Fruit fly (Drosophila melanogaster) whole organism, embryonic: ENCODE data around the gene CG5326.

ENCODE experiments used
- Blimp-1 ChIP-seq: fragments of 200-800 bp; sonication (Bioruptor generic); optimal IDR thresholded peaks from 3 replicates; lab custom pipeline; 2018; ENCODE audit warnings: missing biosample characterization, missing genetic modification characterization, mild to moderate bottlenecking, moderate library complexity, missing genetic modification reagents
- CG13287 ChIP-seq: fragments of 200-800 bp; sonication (Bioruptor generic); IDR thresholded peaks from 2 replicates; pipeline ENCODE4 v1.3.6; 2022; ENCODE audit warnings: missing biosample characterization, missing genetic modification characterization; ENCODE audit not compliant: partially characterized antibody
- CG13424 ChIP-seq: fragments of 200-800 bp; sonication (Bioruptor generic); optimal IDR thresholded peaks from 2 replicates; lab custom pipeline; 2019; ENCODE audit warnings: missing biosample characterization, mild to moderate bottlenecking, missing genetic modification characterization, moderate library complexity
- CG14441 ChIP-seq: fragments of 200-800 bp; sonication (Bioruptor generic); IDR thresholded peaks from 2 replicates; pipeline ENCODE4 v1.3.6; 2022; ENCODE audit warnings: missing biosample characterization, missing genetic modification characterization
- CG14710 ChIP-seq: fragments of 200-800 bp; sonication (Bioruptor generic); optimal IDR thresholded peaks from 3 replicates; lab custom pipeline; 2019; ENCODE audit warnings: missing biosample characterization, mild to moderate bottlenecking, missing genetic modification characterization, moderate library complexity
- CG15269 ChIP-seq: fragments of 200-800 bp; sonication (Bioruptor generic); optimal IDR thresholded peaks from 2 replicates; lab custom pipeline; 2018; ENCODE audit warnings: missing biosample characterization, mild to moderate bottlenecking, missing genetic modification characterization, moderate library complexity
- CG18011 ChIP-seq: fragments of 200-800 bp; sonication (Bioruptor generic); optimal IDR thresholded peaks from 2 replicates; lab custom pipeline; 2017; ENCODE audit warnings: missing biosample characterization, missing genetic modification characterization, mild to moderate bottlenecking, moderate library complexity, missing genotype
- CG3281 ChIP-seq: fragments of 200-800 bp; sonication (Bioruptor generic); optimal IDR thresholded peaks from 3 replicates; lab custom pipeline; 2017; ENCODE audit warnings: missing biosample characterization, mild to moderate bottlenecking, missing genetic modification characterization
- CG3407 ChIP-seq: fragments of 200-800 bp; sonication (Bioruptor generic); optimal IDR thresholded peaks from 2 replicates; lab custom pipeline; 2018; ENCODE audit warnings: missing biosample characterization, mild to moderate bottlenecking, missing genetic modification characterization
- CG4282 ChIP-seq: fragments of 200-800 bp; sonication (Bioruptor generic); optimal IDR thresholded peaks from 2 replicates; lab custom pipeline; 2016; ENCODE audit warnings: missing biosample characterization, missing genetic modification characterization
- CG43689 ChIP-seq: fragments of 200-800 bp; sonication (Bioruptor generic); IDR thresholded peaks from 2 replicates; pipeline ENCODE4 v1.3.6; 2022; ENCODE audit warnings: missing biosample characterization, missing genetic modification characterization
- CG6683 ChIP-seq: fragments of 200-800 bp; sonication (Bioruptor generic); optimal IDR thresholded peaks from 2 replicates; lab custom pipeline; 2017; ENCODE audit warnings: missing biosample characterization, mild to moderate bottlenecking, missing genetic modification characterization, missing genetic modification reagents
- CG6854 ChIP-seq: fragments of 200-800 bp; sonication (Bioruptor generic); optimal IDR thresholded peaks from 3 replicates; lab custom pipeline; 2017; ENCODE audit warnings: missing biosample characterization, mild to moderate bottlenecking, missing genetic modification characterization
- CG7839 ChIP-seq: fragments of 200-800 bp; sonication (Bioruptor generic); optimal IDR thresholded peaks from 3 replicates; lab custom pipeline; 2018; ENCODE audit warnings: missing biosample characterization, mild to moderate bottlenecking, missing genetic modification characterization, moderate library complexity
- CG9727 ChIP-seq: fragments of 200-800 bp; sonication (Bioruptor generic); optimal IDR thresholded peaks from 3 replicates; lab custom pipeline; 2017; ENCODE audit warnings: missing biosample characterization, mild to moderate bottlenecking, missing genetic modification characterization
- CG9876 ChIP-seq: fragments of 200-800 bp; sonication (Bioruptor generic); optimal IDR thresholded peaks from 2 replicates; lab custom pipeline; 2016; ENCODE audit warnings: missing biosample characterization, missing genetic modification characterization
- CTCF ChIP-seq: fragments of 200-800 bp; sonication (Bioruptor generic); optimal IDR thresholded peaks from 2 replicates; lab custom pipeline; 2017; ENCODE audit warnings: missing biosample characterization, mild to moderate bottlenecking, missing genetic modification characterization, moderate library complexity
- Dbx ChIP-seq: fragments of 200-800 bp; sonication (Bioruptor generic); IDR thresholded peaks from 3 replicates; pipeline ENCODE4 v1.3.6; 2022; ENCODE audit warnings: missing biosample characterization, missing genetic modification characterization
- Doc3 ChIP-seq: fragments of 200-800 bp; sonication (Bioruptor generic); IDR thresholded peaks from 3 replicates; pipeline ENCODE4 v1.3.6; 2022; ENCODE audit warnings: missing biosample characterization, missing genetic modification characterization; ENCODE audit not compliant: partially characterized antibody
- HmgD ChIP-seq: fragments of 200-800 bp; sonication (Bioruptor generic); optimal IDR thresholded peaks from 3 replicates; lab custom pipeline; 2016; ENCODE audit warnings: missing biosample characterization, missing genetic modification characterization
- HmgZ ChIP-seq: fragments of 200-800 bp; sonication (Bioruptor generic); optimal IDR thresholded peaks from 2 replicates; lab custom pipeline; 2018; ENCODE audit warnings: missing biosample characterization, mild to moderate bottlenecking, missing genetic modification characterization
- Hr78 ChIP-seq, 2 experiments: fragments of 200-800 bp in 1 of 2; fragments of >200 bp in 1 of 2; sonication (Bioruptor generic) in 1 of 2; optimal IDR thresholded peaks; 2 replicates each; lab custom pipeline; 2017 to 2019; ENCODE audit warnings: missing biosample characterization in 2 of 2, missing genetic modification characterization in 2 of 2, mild to moderate bottlenecking in 1 of 2, moderate library complexity in 1 of 2
- Nf-YB ChIP-seq: fragments of 200-800 bp; sonication (Bioruptor generic); optimal IDR thresholded peaks from 3 replicates; lab custom pipeline; 2019; ENCODE audit warnings: missing biosample characterization, mild to moderate bottlenecking, missing genetic modification characterization, moderate library complexity
- Rfx ChIP-seq: fragments of 200-800 bp; sonication (Bioruptor generic); IDR thresholded peaks from 2 replicates; pipeline ENCODE4 v1.3.6; 2022; ENCODE audit warnings: missing biosample characterization, missing genetic modification characterization
- Spps ChIP-seq: fragments of 200-800 bp; sonication (Bioruptor generic); optimal IDR thresholded peaks from 2 replicates; lab custom pipeline; 2018; ENCODE audit warnings: missing biosample characterization, mild to moderate bottlenecking, missing genetic modification characterization
- Sry-δ ChIP-seq: fragments of 200-800 bp; sonication (Bioruptor generic); optimal IDR thresholded peaks from 2 replicates; lab custom pipeline; 2016; ENCODE audit warnings: missing biosample characterization, missing genetic modification characterization
- amos ChIP-seq: fragments of 200-800 bp; sonication (Bioruptor generic); IDR thresholded peaks from 2 replicates; pipeline ENCODE4 v1.3.6; 2022; ENCODE audit warnings: missing biosample characterization, missing genetic modification characterization; ENCODE audit not compliant: partially characterized antibody
- bsh ChIP-seq, 2 experiments: fragments of 200-800 bp; sonication (Bioruptor generic); optimal IDR thresholded peaks; 2 replicates each; lab custom pipeline; 2017 to 2018; ENCODE audit warnings: mild to moderate bottlenecking in 2 of 2, missing biosample characterization in 2 of 2, missing genetic modification characterization in 2 of 2, moderate library complexity in 1 of 2
- cwo ChIP-seq: fragments of 200-800 bp; sonication (Bioruptor generic); optimal IDR thresholded peaks from 3 replicates; lab custom pipeline; 2017; ENCODE audit warnings: missing biosample characterization, missing genetic modification characterization, mild to moderate bottlenecking, moderate library complexity, missing genetic modification reagents
- dmrt99B ChIP-seq: fragments of 200-800 bp; sonication (Bioruptor generic); optimal IDR thresholded peaks from 2 replicates; lab custom pipeline; 2018; ENCODE audit warnings: missing biosample characterization, mild to moderate bottlenecking, missing genetic modification characterization, moderate library complexity
- fu2 ChIP-seq: fragments of 200-800 bp; sonication (Bioruptor generic); optimal IDR thresholded peaks from 2 replicates; lab custom pipeline; 2016; ENCODE audit warnings: missing biosample characterization, missing genetic modification characterization
- grn ChIP-seq: fragments of 200-800 bp; sonication (Bioruptor generic); optimal IDR thresholded peaks from 3 replicates; lab custom pipeline; 2017; ENCODE audit warnings: missing biosample characterization, missing genetic modification characterization
- nerfin-2 ChIP-seq: fragments of 200-800 bp; sonication (Bioruptor generic); IDR thresholded peaks from 2 replicates; pipeline ENCODE4 v1.3.6; 2022; ENCODE audit warnings: missing biosample characterization, missing genetic modification characterization; ENCODE audit not compliant: partially characterized antibody
- pho ChIP-seq: fragments of 200-800 bp; sonication (Bioruptor generic); optimal IDR thresholded peaks from 2 replicates; lab custom pipeline; 2016; ENCODE audit warnings: missing biosample characterization, missing genetic modification characterization
- run ChIP-seq: fragments of 200-800 bp; sonication (Bioruptor generic); optimal IDR thresholded peaks from 3 replicates; lab custom pipeline; 2018; ENCODE audit warnings: missing biosample characterization, mild to moderate bottlenecking, missing genetic modification characterization
- sens-2 ChIP-seq: fragments of 200-800 bp; sonication (Bioruptor generic); IDR thresholded peaks from 2 replicates; pipeline ENCODE4 v1.3.6; 2022; ENCODE audit warnings: missing biosample characterization, missing genetic modification characterization
- slbo ChIP-seq: fragments of 200-800 bp; sonication (Bioruptor generic); IDR thresholded peaks from 2 replicates; pipeline ENCODE4 v1.3.6; 2022; ENCODE audit warnings: missing biosample characterization, missing genetic modification characterization
- sob ChIP-seq: fragments of 200-800 bp; sonication (Bioruptor generic); IDR thresholded peaks from 2 replicates; pipeline ENCODE4 v1.3.6; 2022; ENCODE audit warnings: missing biosample characterization, missing genetic modification characterization
- sqz ChIP-seq: fragments of 200-800 bp; sonication (Bioruptor generic); optimal IDR thresholded peaks from 3 replicates; lab custom pipeline; 2018; ENCODE audit warnings: missing biosample characterization, mild to moderate bottlenecking, missing genetic modification characterization
- stc ChIP-seq: fragments of 200-800 bp; sonication (Bioruptor generic); IDR thresholded peaks from 2 replicates; pipeline ENCODE4 v1.3.6; 2022; ENCODE audit warnings: missing biosample characterization, missing genetic modification characterization
- tap ChIP-seq: fragments of 200-800 bp; optimal IDR thresholded peaks from 3 replicates; lab custom pipeline; 2019; ENCODE audit warnings: missing biosample characterization, mild to moderate bottlenecking, missing genetic modification characterization, moderate library complexity
- wek ChIP-seq: fragments of 200-800 bp; sonication (Bioruptor generic); optimal IDR thresholded peaks from 3 replicates; lab custom pipeline; 2018; ENCODE audit warnings: missing biosample characterization, mild to moderate bottlenecking, missing genetic modification characterization, moderate library complexity
- wor ChIP-seq: fragments of 200-800 bp; sonication (Bioruptor generic); IDR thresholded peaks from 2 replicates; pipeline ENCODE4 v1.3.6; 2022; ENCODE audit warnings: missing biosample characterization, missing genetic modification characterization

CG5326 gene

DNA sequence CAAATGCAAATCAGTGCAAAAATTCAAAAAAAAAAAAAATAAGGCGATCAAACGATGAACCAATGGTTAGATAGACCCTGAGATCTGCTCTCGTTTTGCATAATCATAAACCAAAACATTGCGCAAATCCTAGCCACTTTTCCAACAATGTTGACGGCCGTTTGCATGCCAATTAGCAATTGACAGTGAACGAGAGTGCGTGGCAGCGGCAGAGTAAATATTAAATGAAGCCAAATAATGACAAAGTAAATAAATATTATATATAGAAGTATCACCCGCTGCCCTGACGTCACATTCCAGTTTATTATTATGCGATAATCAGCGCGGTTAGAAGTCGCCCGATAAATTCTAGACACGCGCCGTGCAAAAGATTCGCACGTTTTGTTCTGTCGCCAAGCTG, 3.8 kb downstream of the CG5326 start:
- no peak for TF ChIP-seq CG9876 (GFP tag; lab: Kevin White, UChicago)
- TF ChIP-seq CG18011 (GFP tag; lab: Kevin White, UChicago): peak; percentile 68
- TF ChIP-seq Doc3: no peak
- TF ChIP-seq CG14710 (tag; lab: Kevin White, UChicago): no peak
- no peak for TF ChIP-seq tap
- peak; percentile 71 for TF ChIP-seq cwo

DNA sequence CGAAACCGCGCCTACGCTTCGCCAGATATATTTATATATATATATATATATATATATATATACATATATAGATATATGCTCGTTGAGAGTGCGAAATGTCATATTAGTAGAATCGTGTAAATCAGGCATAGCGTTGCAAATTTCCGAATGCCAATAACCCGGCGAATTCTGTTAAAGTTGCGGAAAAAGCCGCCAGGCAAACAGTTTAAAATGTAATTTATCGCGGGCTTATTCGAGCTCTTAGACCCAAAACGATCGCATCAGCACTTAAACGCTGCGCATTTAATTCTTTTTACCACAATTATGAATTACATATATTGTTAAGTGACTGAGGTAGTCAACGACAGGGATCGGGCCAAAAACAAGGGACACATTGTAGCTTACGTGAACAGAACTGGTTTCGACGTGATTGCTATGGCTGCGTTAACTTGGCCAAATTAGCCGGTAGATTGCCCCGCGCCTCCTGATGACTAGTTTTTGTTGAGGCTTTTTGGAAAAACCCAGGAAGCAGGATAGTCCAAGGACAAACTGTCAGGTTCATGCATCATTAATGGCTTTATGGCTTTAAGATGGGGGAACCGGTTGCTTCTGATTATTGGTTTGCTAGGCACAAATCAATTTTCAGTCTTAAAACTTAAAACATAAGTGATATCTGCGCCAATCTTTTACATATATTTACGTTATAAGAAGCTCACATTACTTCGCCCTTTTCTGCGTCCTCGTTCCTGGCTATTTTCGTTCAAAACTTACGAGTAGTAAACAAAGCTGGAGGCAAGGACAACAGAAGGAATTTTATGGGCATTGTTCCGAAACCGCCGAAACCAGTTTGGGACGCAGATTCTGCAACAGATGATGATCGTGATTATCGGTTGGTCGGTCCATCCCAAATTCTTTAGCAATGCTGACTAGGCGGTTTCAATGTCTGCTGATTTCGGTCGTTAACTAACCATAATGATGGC, 5.5 kb downstream of the CG5326 start:
- no peak for TF ChIP-seq Sry-δ (GFP tag; lab: Kevin White, UChicago)
- TF ChIP-seq fu2 (GFP tag; lab: Kevin White, UChicago): no peak
- no peak for TF ChIP-seq CG6854 (GFP tag; lab: Kevin White, UChicago)
- TF ChIP-seq Spps: no peak
- TF ChIP-seq CG43689: no peak
- no peak for TF ChIP-seq nerfin-2 (GFP tag; lab: Robert Waterston, UW)
- no peak for TF ChIP-seq CG4282 (GFP tag; lab: Kevin White, UChicago)
- TF ChIP-seq CG14441 (GFP tag; lab: Robert Waterston, UW): no peak
- TF ChIP-seq run (tag; lab: Kevin White, UChicago): no peak
- no peak for TF ChIP-seq wor (GFP tag; lab: Robert Waterston, UW)
- TF ChIP-seq HmgD (GFP tag; lab: Kevin White, UChicago): no peak

DNA sequence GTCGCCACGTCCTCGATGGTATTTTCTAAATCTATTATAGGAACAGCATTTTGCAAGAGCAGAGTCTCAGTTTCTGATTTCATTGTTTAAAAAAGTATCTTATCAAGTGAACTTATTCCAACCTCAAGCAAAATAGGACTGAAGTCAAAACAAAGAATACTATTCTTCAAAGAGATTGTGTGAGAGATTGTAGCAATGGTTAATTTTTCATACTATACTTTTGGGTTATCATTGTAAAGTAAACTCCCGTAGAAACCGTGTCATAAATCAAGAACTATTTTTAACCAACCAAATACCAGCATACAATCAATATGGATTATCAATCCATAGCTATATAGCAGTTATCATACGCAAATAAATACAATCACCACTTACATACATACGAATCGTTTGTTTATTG, 7.9 kb downstream of the CG5326 start, which contains the start of gene CG33093:
CG33093 (minus strand) TSS at position 122 of the 400 bp plus-strand sequence.
- peak; percentile 7 for TF ChIP-seq CG13424 (tag; lab: Kevin White, UChicago)
- TF ChIP-seq grn: peak; percentile 74
- no peak for TF ChIP-seq CG13287 (GFP tag; lab: Robert Waterston, UW)
- TF ChIP-seq CTCF (GFP tag; lab: Kevin White, UChicago): peak; percentile 9
- peak in 1 of 2 experiments; percentile 65 for TF ChIP-seq Hr78 (GFP tag; optimal IDR thresholded peaks at IDR 0.05; lab: Kevin White, UChicago)
- TF ChIP-seq amos (GFP tag; lab: Robert Waterston, UW): peak; percentile 33; the same call in 1 of the 2 replicates
- peak; percentile 3 for TF ChIP-seq HmgZ
- no peak for TF ChIP-seq CG7839 (tag; lab: Kevin White, UChicago)
- peak in 1 of 2 experiments; percentile 2 for TF ChIP-seq bsh (GFP tag; optimal IDR thresholded peaks at IDR 0.05; lab: Kevin White, UChicago)
- no peak for TF ChIP-seq pho (GFP tag; lab: Kevin White, UChicago)
- TF ChIP-seq Nf-YB: peak; percentile 14

DNA sequence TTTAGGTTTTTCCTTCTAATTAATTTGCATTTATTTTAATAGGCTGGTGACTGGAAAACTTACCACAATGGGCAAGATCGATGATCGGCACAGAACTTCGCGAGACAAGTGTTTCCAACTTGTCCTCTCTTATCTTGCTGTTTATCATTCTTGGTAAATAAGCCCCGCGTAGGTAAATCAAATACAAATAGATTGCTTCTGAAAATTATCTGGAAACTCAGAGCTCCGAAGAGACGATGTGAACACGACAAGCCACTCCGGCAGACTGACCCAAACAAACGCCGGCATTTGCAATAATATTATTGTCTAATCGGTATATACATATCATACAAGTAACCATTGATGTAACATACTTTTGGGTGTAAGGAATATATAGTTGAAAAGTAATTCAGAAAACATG, 9.4 kb downstream of the CG5326 start, which contains the start of gene CG33099:
CG33099 (minus strand) TSS at position 268 of the 400 bp plus-strand sequence.
- TF ChIP-seq stc (GFP tag; lab: Robert Waterston, UW) (peak; percentile 46; the same call in 1 of the 2 replicates), Rfx (GFP tag; lab: Robert Waterston, UW) (peak; percentile 57; the same call in 1 of the 2 replicates), CG9876 (GFP tag; lab: Kevin White, UChicago) (no peak), sens-2 (GFP tag; lab: Robert Waterston, UW) (peak; percentile 7; the same call in 1 of the 2 replicates), sqz (GFP tag; lab: Kevin White, UChicago) (peak; percentile 35), CG9727 (GFP tag; lab: Kevin White, UChicago) (peak; percentile 60), tap (peak; percentile 4), CG15269 (tag; lab: Kevin White, UChicago) (peak; percentile 9), dmrt99B (tag; lab: Kevin White, UChicago) (peak; percentile 4), CG3407 (peak; percentile 45), CG3281 (GFP tag; lab: Kevin White, UChicago) (peak; percentile 57), CG7839 (tag; lab: Kevin White, UChicago) (peak; percentile 30), wek (GFP tag; lab: Kevin White, UChicago) (peak; percentile 65), slbo (0 out of 2 replicates have a peak, but pooled peaks have one; percentile 16), sob (GFP tag; lab: Robert Waterston, UW) (peak; percentile 29; the same call in 1 of the 2 replicates), CG6683 (peak; percentile 2), Blimp-1 (GFP tag; lab: Kevin White, UChicago) (peak; percentile 34), Dbx (peak; percentile 34; the same call in 1 of the 3 replicates)
